Worm (Caenorhabditis elegans): ENCODE results near the gene F37C4.8.

DNA sequence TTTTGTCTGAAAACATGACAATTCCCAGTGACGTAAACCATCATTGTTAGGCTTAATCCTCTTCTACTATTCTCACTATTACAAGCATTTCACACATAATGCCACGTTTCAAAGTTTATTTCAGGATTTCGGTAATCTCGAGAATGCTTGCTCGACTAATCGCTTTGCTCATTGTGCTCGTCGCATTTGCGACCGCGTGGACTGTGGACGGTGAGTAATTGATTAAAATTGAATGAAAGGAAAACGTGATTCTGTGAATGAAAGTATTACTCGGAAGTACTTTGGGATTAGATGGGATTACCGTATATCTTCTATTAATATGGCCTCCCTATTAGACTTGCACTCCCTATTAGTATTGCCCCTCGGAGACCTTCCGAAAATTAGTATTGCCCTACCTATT is 47.2 kb downstream of the F37C4.8 start:
- TF ChIP-seq sea-1 (GFP tag; conservative IDR thresholded peaks at IDR 0.05) (no peak), ama-1 (optimal IDR thresholded peaks at IDR 0.05) (no peak), tbx-11 (GFP tag; IDR thresholded peaks at IDR 0.05) (no peak), tbx-37 (GFP tag; conservative IDR thresholded peaks at IDR 0.05) (no peak), scrt-1 (GFP tag; IDR thresholded peaks at IDR 0.05) (no peak), tra-4 (tag; optimal IDR thresholded peaks at IDR 0.05) (no peak), ceh-13 (GFP tag; optimal IDR thresholded peaks at IDR 0.05) (no peak), B0310.2 (tag; optimal IDR thresholded peaks at IDR 0.05) (no peak), F13C5.2 (tag; optimal IDR thresholded peaks at IDR 0.05) (no peak), flt-1 (GFP tag; IDR thresholded peaks at IDR 0.05) (no peak), ets-7 (tag; optimal IDR thresholded peaks at IDR 0.05) (no peak), aly-1 (tag; optimal IDR thresholded peaks at IDR 0.05) (no peak), pes-1 (GFP tag; IDR thresholded peaks at IDR 0.05) (no peak), hnd-1 (tag; optimal IDR thresholded peaks at IDR 0.05) (no peak)
